Worm (Caenorhabditis elegans): ENCODE data around the gene dpy-27.

The dpy-27 gene

DNA sequence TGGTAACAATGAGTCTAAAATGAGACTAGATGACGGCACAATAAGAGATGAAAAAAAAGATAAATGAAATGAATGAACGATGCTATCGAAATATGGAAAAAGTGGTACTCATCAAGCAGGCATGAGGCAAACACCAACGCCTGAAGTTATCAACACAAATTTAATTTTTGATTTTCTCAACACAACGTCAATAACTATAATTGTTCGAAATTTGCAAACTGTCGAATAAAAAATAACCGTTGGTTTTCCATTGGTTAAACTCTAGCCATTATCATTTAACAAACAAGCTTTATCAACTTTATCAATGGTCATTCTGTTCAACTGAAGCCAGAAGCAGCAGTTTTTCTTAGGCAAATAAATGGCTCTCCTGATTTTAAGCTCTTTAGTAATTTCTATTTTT lies 12.8 kb upstream of the dpy-27 start, which contains the start of gene cyp-25A1:
Gene cyp-25A1 (plus strand): TSS at position 301 of the 400 bp plus-strand sequence.
- peak; percentile 12 for TF ChIP-seq nhr-28 (tag; optimal IDR thresholded peaks at IDR 0.05)
- no peak for TF ChIP-seq zfp-2 (tag; optimal IDR thresholded peaks at IDR 0.05)
- no peak for TF ChIP-seq daf-16 (GFP tag; optimal IDR thresholded peaks at IDR 0.05)
- TF ChIP-seq daf-16 (tag; optimal IDR thresholded peaks at IDR 0.05) = peak; percentile 43
- TF ChIP-seq mxl-3 (GFP tag; optimal IDR thresholded peaks at IDR 0.05) = no peak
- no peak for TF ChIP-seq madf-9 (GFP tag; conservative IDR thresholded peaks at IDR 0.05)

DNA sequence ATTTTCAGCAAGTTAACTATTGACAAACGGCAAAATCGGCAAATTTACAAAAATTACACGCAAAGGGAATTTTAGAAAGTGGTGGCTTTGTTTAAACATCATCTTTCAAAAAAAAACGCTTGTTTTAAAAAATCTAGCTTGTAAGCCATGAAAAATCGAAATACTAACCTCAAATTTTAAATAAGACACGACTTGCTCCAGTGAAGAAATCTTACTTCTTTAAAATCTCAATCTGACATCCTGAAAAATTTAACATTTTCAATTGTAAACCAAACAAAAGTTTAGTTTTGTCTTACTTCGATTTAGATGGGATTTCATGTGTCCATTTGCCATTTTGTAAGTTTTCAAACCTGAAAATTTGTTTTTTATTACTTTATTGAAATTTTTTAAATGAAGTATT lies 12.3 kb upstream of the dpy-27 start:
- no peak for TF ChIP-seq nhr-6 (tag; optimal IDR thresholded peaks at IDR 0.05)
- peak in 1 of 2 experiments; percentile 91 for TF ChIP-seq unc-62 (GFP tag; optimal IDR thresholded peaks at IDR 0.05 in 1 of 2)
- no peak for TF ChIP-seq unc-62 (tag; optimal IDR thresholded peaks at IDR 0.05)
- no peak for TF ChIP-seq T26A8.4 (GFP tag; IDR thresholded peaks at IDR 0.05)
- no peak for TF ChIP-seq daf-8 (GFP tag; IDR thresholded peaks at IDR 0.05)

DNA sequence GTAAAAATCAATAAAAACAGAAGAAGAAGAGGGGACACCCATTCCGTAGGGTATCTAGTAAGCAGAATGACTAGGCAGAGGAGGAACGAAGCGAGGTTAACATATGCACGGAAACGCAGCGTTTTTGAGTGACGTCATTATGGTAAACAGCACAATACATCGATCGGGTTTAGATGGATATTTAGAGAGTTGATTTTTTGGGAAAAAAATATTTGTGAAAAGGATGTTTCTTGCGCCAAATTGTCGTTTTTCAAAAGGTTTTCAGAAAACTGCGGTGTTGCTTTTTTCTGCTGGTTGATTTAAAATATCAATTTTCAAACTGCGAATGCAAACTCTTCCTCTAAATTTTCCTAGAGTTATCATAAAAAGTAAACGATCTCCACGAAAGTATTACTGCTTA lies 11.9 kb upstream of the dpy-27 start, which contains the start of gene C36A4.10:
Gene C36A4.10 (minus strand): TSS at position 101 of the 400 bp plus-strand sequence.
- no peak for TF ChIP-seq nhr-28 (tag; optimal IDR thresholded peaks at IDR 0.05)
- TF ChIP-seq nhr-41 (GFP tag; IDR thresholded peaks at IDR 0.05) = no peak
- no peak for TF ChIP-seq snpc-4 (tag; optimal IDR thresholded peaks at IDR 0.05)
- TF ChIP-seq spr-1 (tag; optimal IDR thresholded peaks at IDR 0.05) = no peak
- TF ChIP-seq vab-7 (GFP tag; IDR thresholded peaks at IDR 0.05) = no peak
- no peak for TF ChIP-seq unc-130 (GFP tag; optimal IDR thresholded peaks at IDR 0.05)
- TF ChIP-seq hlh-11 (tag; optimal IDR thresholded peaks at IDR 0.05) = no peak
- TF ChIP-seq lin-15B (tag; optimal IDR thresholded peaks at IDR 0.05) = no peak
- TF ChIP-seq ces-1 (GFP tag; optimal IDR thresholded peaks at IDR 0.05) = no peak
- TF ChIP-seq D1046.2 (GFP tag; IDR thresholded peaks at IDR 0.05) = no peak
- no peak for TF ChIP-seq zip-2 (tag; optimal IDR thresholded peaks at IDR 0.05)
- TF ChIP-seq daf-12 (tag; optimal IDR thresholded peaks at IDR 0.05) = no peak
- no peak for TF ChIP-seq fkh-10 (GFP tag; optimal IDR thresholded peaks at IDR 0.05)
- no peak for TF ChIP-seq ceh-62 (tag; optimal IDR thresholded peaks at IDR 0.05)
- no peak for TF ChIP-seq rbr-2 (tag; optimal IDR thresholded peaks at IDR 0.05)
- TF ChIP-seq nhr-11 (tag; optimal IDR thresholded peaks at IDR 0.05) = no peak
- TF ChIP-seq zip-11 (GFP tag; IDR thresholded peaks at IDR 0.05) = no peak
- TF ChIP-seq ztf-7 (tag; optimal IDR thresholded peaks at IDR 0.05) = no peak
- no peak for TF ChIP-seq daf-8 (GFP tag; IDR thresholded peaks at IDR 0.05)
- no peak for TF ChIP-seq pqm-1 (tag; optimal IDR thresholded peaks at IDR 0.05)

DNA sequence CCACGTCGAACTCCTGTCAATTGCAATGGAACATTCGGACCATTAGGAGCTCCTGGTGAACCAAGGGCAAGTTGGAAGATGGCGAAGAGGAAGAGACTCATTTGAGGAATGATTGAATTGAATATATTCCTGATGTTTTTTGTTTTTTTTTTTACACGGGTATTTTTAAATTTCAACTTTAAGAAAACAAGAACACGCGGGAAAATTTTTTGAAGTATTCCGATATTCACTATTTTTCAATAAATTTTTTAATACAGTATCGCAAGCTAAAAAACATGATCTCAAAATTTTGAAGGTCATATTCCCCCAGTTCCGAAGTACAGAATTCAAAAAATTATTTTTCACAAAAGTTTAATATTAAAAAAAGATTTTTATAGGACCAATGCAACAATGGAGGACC lies 9.6 kb upstream of the dpy-27 start, which contains the start of gene cnnm-5:
Gene cnnm-5 (minus strand): TSS at position 101 of the 400 bp plus-strand sequence.
- TF ChIP-seq nhr-41 (GFP tag; IDR thresholded peaks at IDR 0.05) (no peak), T20F7.1 (GFP tag; optimal IDR thresholded peaks at IDR 0.05) (no peak), D1046.2 (GFP tag; IDR thresholded peaks at IDR 0.05) (no peak), attf-4 (tag; optimal IDR thresholded peaks at IDR 0.05) (no peak), Y105C5A.15 (GFP tag; IDR thresholded peaks at IDR 0.05) (no peak), hlh-30 (tag; optimal IDR thresholded peaks at IDR 0.05; ENCODE audit: insufficient read depth) (no peak), snpc-1.2 (GFP tag; IDR thresholded peaks at IDR 0.05) (no peak), lin-39 (tag; optimal IDR thresholded peaks at IDR 0.05) (no peak), fos-1 (tag; optimal IDR thresholded peaks at IDR 0.05) (no peak), F49E8.2 (tag; optimal IDR thresholded peaks at IDR 0.05; ENCODE audit: borderline replicate concordance) (no peak)

DNA sequence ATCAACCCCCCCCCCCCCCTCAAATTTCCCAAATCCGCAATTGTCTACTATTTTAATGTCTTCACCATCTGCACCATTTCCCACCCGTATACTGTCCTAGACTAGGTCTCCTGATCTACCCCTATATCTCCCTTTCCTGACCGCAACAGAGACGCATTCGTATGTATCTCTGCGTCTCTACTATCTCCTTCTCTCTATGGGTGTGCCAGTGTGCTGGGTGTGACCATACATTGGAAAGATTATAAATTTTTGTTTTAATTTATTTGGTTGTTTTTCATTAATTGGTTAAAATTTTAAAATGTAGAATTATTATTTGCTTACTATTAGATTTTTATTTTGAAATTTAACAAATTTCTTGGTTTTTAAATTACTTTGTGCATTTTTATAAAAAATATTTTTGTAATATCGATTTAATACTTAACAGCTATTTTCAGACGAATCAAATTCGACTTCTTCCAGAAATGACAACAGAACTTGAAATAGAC lies 2.5 kb upstream of the dpy-27 start, which contains the start of gene amx-1:
Gene amx-1 (plus strand): TSS at position 435 of the 485 bp plus-strand sequence.
- no peak for TF ChIP-seq mdt-29 (GFP tag; IDR thresholded peaks at IDR 0.05)
- TF ChIP-seq arid-1 (GFP tag; conservative IDR thresholded peaks at IDR 0.05) = no peak
- peak; percentile 18 for TF ChIP-seq hlh-30 (tag; optimal IDR thresholded peaks at IDR 0.05; ENCODE audit: insufficient read depth)
- no peak for TF ChIP-seq rbr-2 (tag; optimal IDR thresholded peaks at IDR 0.05)
- TF ChIP-seq hmg-1.1 (GFP tag; IDR thresholded peaks at IDR 0.05) = no peak
- TF ChIP-seq aha-1 (tag) = no peak
- no peak for TF ChIP-seq T20F7.1 (GFP tag; optimal IDR thresholded peaks at IDR 0.05)
- TF ChIP-seq mes-2 (tag; optimal IDR thresholded peaks at IDR 0.05; ENCODE audit: poor library complexity, severe bottlenecking) = peak; percentile 27
- peak in 1 of 2 experiments; percentile 27 for TF ChIP-seq unc-62 (GFP tag; optimal IDR thresholded peaks at IDR 0.05 in 1 of 2)
- no peak for TF ChIP-seq unc-62 (tag; optimal IDR thresholded peaks at IDR 0.05)
- TF ChIP-seq egl-43 (GFP tag; IDR thresholded peaks at IDR 0.05) = no peak
- no peak for TF ChIP-seq daf-19 (GFP tag; conservative IDR thresholded peaks at IDR 0.05)
- no peak for TF ChIP-seq skn-1 (tag; optimal IDR thresholded peaks at IDR 0.05)
- no peak for TF ChIP-seq php-3 (GFP tag; IDR thresholded peaks at IDR 0.05)
- no peak for TF ChIP-seq ceh-20 (GFP tag; IDR thresholded peaks at IDR 0.05)
